Worm (Caenorhabditis elegans): ENCODE measurements around the gene C35D10.7.

The C35D10.7 gene

ce11 chrIII:4859039-4859438 lies 3.0 kb downstream of the C35D10.7 start, which contains the start of gene C35D10.6:
TSS of gene C35D10.6 (plus strand) at chrIII:4859339.
- TF ChIP-seq T22C8.4 (GFP tag; IDR thresholded peaks at IDR 0.05) (no peak), flt-1 (GFP tag; IDR thresholded peaks at IDR 0.05) (no peak), klf-2 (GFP tag; conservative IDR thresholded peaks at IDR 0.05) (no peak), tab-1 (GFP tag; IDR thresholded peaks at IDR 0.05) (no peak), ztf-29 (GFP tag; IDR thresholded peaks at IDR 0.05) (no peak), ref-1 (GFP tag; conservative IDR thresholded peaks at IDR 0.05) (no peak), med-1 (GFP tag; optimal IDR thresholded peaks at IDR 0.05; ENCODE audit: insufficient read depth) (no peak), ztf-23 (GFP tag; IDR thresholded peaks at IDR 0.05) (no peak), cog-1 (tag; optimal IDR thresholded peaks at IDR 0.05) (no peak)

ce11 chrIII:4861744-4862401 lies 5.9 kb downstream of the C35D10.7 start, which contains the start of the genes C35D10.10 and C35D10.5:
TSS of gene C35D10.10 (minus strand) at chrIII:4861794.
TSS of gene C35D10.5 (plus strand) at chrIII:4862351.
- no peak for TF ChIP-seq med-1 (GFP tag; optimal IDR thresholded peaks at IDR 0.05; ENCODE audit: insufficient read depth)
- no peak for TF ChIP-seq flt-1 (GFP tag; IDR thresholded peaks at IDR 0.05)
- no peak for TF ChIP-seq ztf-29 (GFP tag; IDR thresholded peaks at IDR 0.05)
- no peak for TF ChIP-seq cog-1 (tag; optimal IDR thresholded peaks at IDR 0.05)
- TF ChIP-seq ref-1 (GFP tag; conservative IDR thresholded peaks at IDR 0.05), result no peak
- TF ChIP-seq klf-2 (GFP tag; conservative IDR thresholded peaks at IDR 0.05), result no peak
- TF ChIP-seq T22C8.4 (GFP tag; IDR thresholded peaks at IDR 0.05), result no peak
- TF ChIP-seq tab-1 (GFP tag; IDR thresholded peaks at IDR 0.05), result no peak
- TF ChIP-seq ztf-23 (GFP tag; IDR thresholded peaks at IDR 0.05), result no peak

ce11 chrIII:4863127-4863526 lies 7.1 kb downstream of the C35D10.7 start, which contains the start of gene coq-8:
TSS of gene coq-8 (plus strand) at chrIII:4863427.
- TF ChIP-seq med-1 (GFP tag; optimal IDR thresholded peaks at IDR 0.05; ENCODE audit: insufficient read depth) (no peak), cog-1 (tag; optimal IDR thresholded peaks at IDR 0.05) (no peak), flt-1 (GFP tag; IDR thresholded peaks at IDR 0.05) (no peak), ztf-29 (GFP tag; IDR thresholded peaks at IDR 0.05) (no peak), T22C8.4 (GFP tag; IDR thresholded peaks at IDR 0.05) (no peak), ref-1 (GFP tag; conservative IDR thresholded peaks at IDR 0.05) (no peak), tab-1 (GFP tag; IDR thresholded peaks at IDR 0.05) (no peak), ztf-23 (GFP tag; IDR thresholded peaks at IDR 0.05) (no peak)

- TF ChIP-seq ztf-29 (GFP tag; IDR thresholded peaks at IDR 0.05), result no peak
- no peak for TF ChIP-seq cog-1 (tag; optimal IDR thresholded peaks at IDR 0.05)
- no peak for TF ChIP-seq tab-1 (GFP tag; IDR thresholded peaks at IDR 0.05)
- no peak for TF ChIP-seq klf-2 (GFP tag; conservative IDR thresholded peaks at IDR 0.05)
- no peak for TF ChIP-seq ref-1 (GFP tag; conservative IDR thresholded peaks at IDR 0.05)
- TF ChIP-seq ztf-23 (GFP tag; IDR thresholded peaks at IDR 0.05), result no peak
- TF ChIP-seq med-1 (GFP tag; optimal IDR thresholded peaks at IDR 0.05; ENCODE audit: insufficient read depth), result no peak
Measured at ce11 chrIII:4866762-4867161, 10.8 kb downstream of the C35D10.7 start, which contains the start of gene C35D10.17. TSS of gene C35D10.17 (plus strand) at chrIII:4867062.

ce11 chrIII:4868643-4869042 lies 12.7 kb downstream of the C35D10.7 start, which contains the start of the genes msd-4 and C35D10.3:
TSS of gene msd-4 (minus strand) at chrIII:4868743.
TSS of gene C35D10.3 (plus strand) at chrIII:4868921.
- TF ChIP-seq med-1 (GFP tag; optimal IDR thresholded peaks at IDR 0.05; ENCODE audit: insufficient read depth) (no peak), ref-1 (GFP tag; conservative IDR thresholded peaks at IDR 0.05) (no peak), tab-1 (GFP tag; IDR thresholded peaks at IDR 0.05) (no peak), ztf-29 (GFP tag; IDR thresholded peaks at IDR 0.05) (no peak), klf-2 (GFP tag; conservative IDR thresholded peaks at IDR 0.05) (no peak), flt-1 (GFP tag; IDR thresholded peaks at IDR 0.05) (no peak), T22C8.4 (GFP tag; IDR thresholded peaks at IDR 0.05) (no peak), ztf-23 (GFP tag; IDR thresholded peaks at IDR 0.05) (no peak), cog-1 (tag; optimal IDR thresholded peaks at IDR 0.05) (no peak)

ce11 chrIII:4870478-4870877 lies 14.5 kb downstream of the C35D10.7 start, which contains the start of gene gipc-1:
TSS of gene gipc-1 (plus strand) at chrIII:4870778.
- TF ChIP-seq klf-2 (GFP tag; conservative IDR thresholded peaks at IDR 0.05) (no peak), ztf-29 (GFP tag; IDR thresholded peaks at IDR 0.05) (no peak), T22C8.4 (GFP tag; IDR thresholded peaks at IDR 0.05) (no peak), med-1 (GFP tag; optimal IDR thresholded peaks at IDR 0.05; ENCODE audit: insufficient read depth) (no peak), ref-1 (GFP tag; conservative IDR thresholded peaks at IDR 0.05) (no peak), ztf-23 (GFP tag; IDR thresholded peaks at IDR 0.05) (no peak), tab-1 (GFP tag; IDR thresholded peaks at IDR 0.05) (no peak), cog-1 (tag; optimal IDR thresholded peaks at IDR 0.05) (no peak), flt-1 (GFP tag; IDR thresholded peaks at IDR 0.05) (no peak)

ce11 chrIII:4873395-4873794 lies 17.4 kb downstream of the C35D10.7 start:
- TF ChIP-seq klf-2 (GFP tag; conservative IDR thresholded peaks at IDR 0.05) (no peak), ztf-29 (GFP tag; IDR thresholded peaks at IDR 0.05) (no peak), cog-1 (tag; optimal IDR thresholded peaks at IDR 0.05) (no peak), ref-1 (GFP tag; conservative IDR thresholded peaks at IDR 0.05) (no peak), med-1 (GFP tag; optimal IDR thresholded peaks at IDR 0.05; ENCODE audit: insufficient read depth) (no peak), flt-1 (GFP tag; IDR thresholded peaks at IDR 0.05) (no peak), T22C8.4 (GFP tag; IDR thresholded peaks at IDR 0.05) (no peak), ztf-23 (GFP tag; IDR thresholded peaks at IDR 0.05) (no peak), tab-1 (GFP tag; IDR thresholded peaks at IDR 0.05) (no peak)

ce11 chrIII:4874671-4875070 lies 18.7 kb downstream of the C35D10.7 start, which contains the start of gene C35D10.12:
TSS of gene C35D10.12 (minus strand) at chrIII:4874771.
- TF ChIP-seq flt-1 (GFP tag; IDR thresholded peaks at IDR 0.05) (no peak), ztf-23 (GFP tag; IDR thresholded peaks at IDR 0.05) (no peak), klf-2 (GFP tag; conservative IDR thresholded peaks at IDR 0.05) (no peak)

- TF ChIP-seq cog-1 (tag; optimal IDR thresholded peaks at IDR 0.05) (no peak), T22C8.4 (GFP tag; IDR thresholded peaks at IDR 0.05) (no peak), med-1 (GFP tag; optimal IDR thresholded peaks at IDR 0.05; ENCODE audit: insufficient read depth) (no peak), klf-2 (GFP tag; conservative IDR thresholded peaks at IDR 0.05) (no peak), ref-1 (GFP tag; conservative IDR thresholded peaks at IDR 0.05) (no peak), flt-1 (GFP tag; IDR thresholded peaks at IDR 0.05) (no peak), ztf-29 (GFP tag; IDR thresholded peaks at IDR 0.05) (no peak)
Measured at ce11 chrIII:4875663-4876062, 19.7 kb downstream of the C35D10.7 start.
